Fruit fly (Drosophila melanogaster): ENCODE data around the gene CG14864.

Gene CG14864

DNA sequence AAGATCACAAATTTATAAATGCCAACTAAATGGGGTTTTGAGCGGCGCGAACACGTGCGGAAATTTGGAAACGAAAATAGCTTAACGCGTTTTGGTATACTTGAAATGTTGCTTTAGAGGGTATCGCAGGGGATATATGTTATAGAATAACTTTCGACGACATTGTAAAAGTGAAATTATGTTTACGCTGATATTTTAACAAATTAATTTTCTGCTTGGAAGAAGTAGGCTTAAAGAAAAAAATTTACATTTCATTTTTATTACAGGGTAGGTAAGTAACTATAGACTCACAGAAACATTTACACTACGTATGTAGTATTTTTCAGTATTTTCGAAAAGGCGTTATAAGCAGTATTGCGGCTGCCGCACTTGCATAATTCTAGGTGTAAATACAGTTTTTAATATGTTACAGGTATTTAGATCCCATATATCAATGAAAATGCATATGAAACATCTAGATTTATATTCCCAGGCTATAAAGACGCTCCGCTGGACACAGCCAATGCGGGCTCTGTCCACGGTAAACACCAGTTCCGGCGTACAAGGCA lies 38.9 kb downstream of the CG14864 start, which contains the start of the genes Art3 and mRpS10 (continued):
- TF ChIP-seq CG1647 (GFP tag; optimal IDR thresholded peaks at IDR 0.05), result peak; percentile 100
- peak; percentile 100 for TF ChIP-seq CG10543 (GFP tag; optimal IDR thresholded peaks at IDR 0.05)
- peak; percentile 100 for TF ChIP-seq MBD-R2 (GFP tag; IDR thresholded peaks at IDR 0.05)
- TF ChIP-seq wek (GFP tag; optimal IDR thresholded peaks at IDR 0.05), result peak; percentile 98
- TF ChIP-seq CG8290 (GFP tag; optimal IDR thresholded peaks at IDR 0.05), result peak; percentile 100
- TF ChIP-seq CG8290 (tag; optimal IDR thresholded peaks at IDR 0.05), result peak; percentile 99 to 100
- peak; percentile 95 for TF ChIP-seq CG31365 (tag; optimal IDR thresholded peaks at IDR 0.05)
- peak; percentile 99 for TF ChIP-seq jigr1 (GFP tag; IDR thresholded peaks at IDR 0.05)
- TF ChIP-seq gem (tag; optimal IDR thresholded peaks at IDR 0.05), result peak; percentile 100
- TF ChIP-seq CG10462 (GFP tag; optimal IDR thresholded peaks at IDR 0.05), result peak; percentile 100
- TF ChIP-seq CG2889 (GFP tag; IDR thresholded peaks at IDR 0.05), result peak; percentile 100
- peak; percentile 100 for TF ChIP-seq CG15269 (tag; optimal IDR thresholded peaks at IDR 0.05)
- peak; percentile 100 for TF ChIP-seq bcd (GFP tag; optimal IDR thresholded peaks at IDR 0.05)
- TF ChIP-seq BEAF-32 (GFP tag; optimal IDR thresholded peaks at IDR 0.05), result peak; percentile 52
- TF ChIP-seq Ets97D (GFP tag; optimal IDR thresholded peaks at IDR 0.05), result peak; percentile 96
- peak; percentile 99 for TF ChIP-seq CG6854 (GFP tag; optimal IDR thresholded peaks at IDR 0.05)
- peak; percentile 100 for TF ChIP-seq CoRest (tag; optimal IDR thresholded peaks at IDR 0.05)
- peak; percentile 99 for TF ChIP-seq D19A (tag; optimal IDR thresholded peaks at IDR 0.05)
- TF ChIP-seq psq (GFP tag; optimal IDR thresholded peaks at IDR 0.05), result peak; percentile 99
- peak; percentile 99 for TF ChIP-seq CG10565 (GFP tag; optimal IDR thresholded peaks at IDR 0.05)
- peak; percentile 97 for TF ChIP-seq CG8359 (GFP tag; optimal IDR thresholded peaks at IDR 0.05; ENCODE audit: borderline replicate concordance)
- TF ChIP-seq CG11695 (GFP tag; IDR thresholded peaks at IDR 0.05), result peak; percentile 100
- TF ChIP-seq CG2678 (tag; optimal IDR thresholded peaks at IDR 0.05), result peak; percentile 100
- TF ChIP-seq sc (optimal IDR thresholded peaks at IDR 0.05), result no peak
- TF ChIP-seq sc (GFP tag; optimal IDR thresholded peaks at IDR 0.05), result peak; percentile 100
- peak; percentile 100 for TF ChIP-seq Dbx (GFP tag; IDR thresholded peaks at IDR 0.05)
- TF ChIP-seq D19B (GFP tag; optimal IDR thresholded peaks at IDR 0.05), result peak; percentile 100
- peak; percentile 100 for TF ChIP-seq sens (GFP tag)
- TF ChIP-seq row (GFP tag; IDR thresholded peaks at IDR 0.05), result peak; percentile 100
- peak; percentile 100 for TF ChIP-seq CG12744 (GFP tag; optimal IDR thresholded peaks at IDR 0.05)
- peak; percentile 100 for TF ChIP-seq jing (GFP tag; optimal IDR thresholded peaks at IDR 0.05)
- TF ChIP-seq salm (tag; optimal IDR thresholded peaks at IDR 0.05), result peak; percentile 100
- TF ChIP-seq cas (GFP tag; IDR thresholded peaks at IDR 0.05), result peak; percentile 99
- TF ChIP-seq lab (GFP tag; optimal IDR thresholded peaks at IDR 0.05), result peak; percentile 100
- peak; percentile 76 for TF ChIP-seq pzg (GFP tag; optimal IDR thresholded peaks at IDR 0.05)
- peak; percentile 100 for TF ChIP-seq CG17328 (GFP tag; IDR thresholded peaks at IDR 0.05)
- TF ChIP-seq CG14965 (GFP tag; optimal IDR thresholded peaks at IDR 0.05; ENCODE audit: borderline replicate concordance), result peak; percentile 94
- peak; percentile 100 for TF ChIP-seq tap (tag; optimal IDR thresholded peaks at IDR 0.05)
- TF ChIP-seq sd (tag; optimal IDR thresholded peaks at IDR 0.05), result peak; percentile 99
- peak; percentile 96 for TF ChIP-seq CG3163 (GFP tag; optimal IDR thresholded peaks at IDR 0.05)
- peak; percentile 100 for TF ChIP-seq B-H1 (GFP tag; IDR thresholded peaks at IDR 0.05)
- peak; percentile 99 for TF ChIP-seq Ravus (GFP tag; IDR thresholded peaks at IDR 0.05)
- peak; percentile 100 for TF ChIP-seq CG4404 (GFP tag; IDR thresholded peaks at IDR 0.05)
- TF ChIP-seq sr (GFP tag; IDR thresholded peaks at IDR 0.05), result peak; percentile 99
- TF ChIP-seq Fer2 (tag; optimal IDR thresholded peaks at IDR 0.05), result peak; percentile 100
- peak; percentile 100 for TF ChIP-seq CG6813 (GFP tag; optimal IDR thresholded peaks at IDR 0.05)
- peak; percentile 37; the same call in 1 of the 2 replicates for TF ChIP-seq sna (GFP tag; IDR thresholded peaks at IDR 0.05; ENCODE audit: partially characterized antibody)
- TF ChIP-seq hth (optimal IDR thresholded peaks at IDR 0.05), result no peak
- TF ChIP-seq Dad (GFP tag; optimal IDR thresholded peaks at IDR 0.05), result peak; percentile 100
- TF ChIP-seq Dll (GFP tag; IDR thresholded peaks at IDR 0.05; ENCODE audit: partially characterized antibody), result no peak
- peak; percentile 100 for TF ChIP-seq CG9727 (GFP tag; optimal IDR thresholded peaks at IDR 0.05)

All from whole organism, embryonic.